Fruit fly (Drosophila melanogaster): ENCODE data around the gene Es2.

- TF ChIP-seq Hr83 (GFP tag; optimal IDR thresholded peaks at IDR 0.05; ENCODE audit: poor library complexity, severe bottlenecking) (no peak), Hnf4 (GFP tag; optimal IDR thresholded peaks at IDR 0.05) (peak; percentile 71), psq (GFP tag; optimal IDR thresholded peaks at IDR 0.05) (peak; percentile 61), HLH106 (tag; optimal IDR thresholded peaks at IDR 0.05) (peak; percentile 77), sage (GFP tag; optimal IDR thresholded peaks at IDR 0.05) (peak; percentile 43), usp (GFP tag; optimal IDR thresholded peaks at IDR 0.05) (no peak), ey (GFP tag; optimal IDR thresholded peaks at IDR 0.05) (peak; percentile 74)
Measured at dm6 chrX:8455019-8455555, 6.2 kb upstream of the Es2 start, which contains the start of gene org-1.
